Worm (Caenorhabditis elegans) whole organism, young adult: ENCODE measurements around the gene glb-16.

Experiments
- K12H6.12 ChIP-seq: fragments of 200-800 bp; sonication (Bioruptor generic); optimal IDR thresholded peaks from 2 replicates; lab custom pipeline; 2018; ENCODE audit warnings: mild to moderate bottlenecking, missing genetic modification characterization, missing compliant biosample characterization
- T07F8.4 ChIP-seq: sonication (generic microtip); optimal IDR thresholded peaks from 2 replicates; lab custom pipeline; 2016; ENCODE audit warnings: mild to moderate bottlenecking, missing genetic modification characterization, moderate library complexity, missing compliant biosample characterization
- Y53F4B.3 ChIP-seq: fragments of 200-800 bp; sonication (Bioruptor generic); IDR thresholded peaks from 2 replicates; pipeline ENCODE4 v1.3.6; 2022; ENCODE audit warnings: missing genetic modification reagents, missing genetic modification characterization, missing compliant biosample characterization
- cebp-2 ChIP-seq: fragments of 200-800 bp; sonication (Bioruptor generic); IDR thresholded peaks from 2 replicates; pipeline ENCODE4 v1.3.6; 2022; ENCODE audit warnings: missing genetic modification characterization, missing compliant biosample characterization
- dpl-1 ChIP-seq: fragments of 150-350 bp; optimal IDR thresholded peaks from 2 replicates; lab custom pipeline; 2014; ENCODE audit warnings: missing biosample characterization, missing genetic modification reagents, missing genetic modification characterization
- egl-44 ChIP-seq: fragments of 200-800 bp; sonication (Bioruptor generic); IDR thresholded peaks from 2 replicates; pipeline ENCODE4 v1.3.6; 2022; ENCODE audit warnings: missing genetic modification reagents, missing genetic modification characterization, missing compliant biosample characterization
- ekl-4 ChIP-seq: fragments of 200-800 bp; sonication (Bioruptor generic); IDR thresholded peaks from 2 replicates; pipeline ENCODE4 v1.3.6; 2022; ENCODE audit warnings: missing genetic modification reagents, missing genetic modification characterization, missing compliant biosample characterization
- hmg-1.2 ChIP-seq: fragments of 200-800 bp; sonication (Bioruptor generic); IDR thresholded peaks from 2 replicates; pipeline ENCODE4 v1.3.6; 2022; ENCODE audit warnings: missing genetic modification reagents, missing genetic modification characterization, missing compliant biosample characterization
- mel-28 ChIP-seq: sonication (generic microtip); optimal IDR thresholded peaks from 2 replicates; lab custom pipeline; 2016; ENCODE audit warnings: borderline replicate concordance, mild to moderate bottlenecking, missing genetic modification characterization, missing compliant biosample characterization
- snpc-4 ChIP-seq, 5 experiments: fragments of 150-350 bp in 1 of 5; sonication (generic microtip) in 4 of 5; optimal IDR thresholded peaks; 2 replicates each; lab custom pipeline; 2014 to 2018; ENCODE audit warnings: missing genetic modification characterization in 5 of 5, missing biosample characterization in 3 of 5, antibody characterized with exemption in 2 of 5, mild to moderate bottlenecking in 2 of 5, missing compliant biosample characterization in 2 of 5, missing genotype in 2 of 5, moderate library complexity in 2 of 5, missing genetic modification reagents in 1 of 5
- tbp1 ChIP-seq: fragments of 200-800 bp; sonication (Bioruptor generic); optimal IDR thresholded peaks from 2 replicates; lab custom pipeline; 2018; ENCODE audit warnings: mild to moderate bottlenecking, missing genetic modification characterization, missing compliant biosample characterization
- tbx-9 ChIP-seq: sonication (generic microtip); optimal IDR thresholded peaks from 2 replicates; lab custom pipeline; 2016; ENCODE audit warnings: borderline replicate concordance, missing genetic modification characterization, inconsistent platforms, missing compliant biosample characterization
- unc-62 ChIP-seq: fragments of 150-350 bp; optimal IDR thresholded peaks from 2 replicates; lab custom pipeline; 2014; ENCODE audit warnings: missing biosample characterization, missing genetic modification reagents, missing genetic modification characterization

ce11 chrX:7558928-7559455 is 19.1 kb upstream of the glb-16 start, which contains the start of the genes PDB1.1 and F08C6.5:
- no peak for TF ChIP-seq T07F8.4
- TF ChIP-seq snpc-4 (GFP tag; optimal IDR thresholded peaks at IDR 0.05; lab: Kevin White, UChicago), result no peak
- no peak for TF ChIP-seq snpc-4 (tag; optimal IDR thresholded peaks at IDR 0.05; lab: Kevin White, UChicago)
- no peak for TF ChIP-seq tbx-9 (tag; lab: Kevin White, UChicago)
- no peak for TF ChIP-seq mel-28 (tag; lab: Kevin White, UChicago)
- TF ChIP-seq egl-44 (GFP tag; lab: Robert Waterston, UW), result no peak
- TF ChIP-seq Y53F4B.3, result no peak
- no peak for TF ChIP-seq unc-62 (GFP tag; lab: Kevin White, UChicago)
- TF ChIP-seq K12H6.12 (tag; lab: Kevin White, UChicago), result no peak
- TF ChIP-seq tbp1, result no peak
- no peak for TF ChIP-seq hmg-1.2 (GFP tag; lab: Robert Waterston, UW)
- TF ChIP-seq ekl-4 (GFP tag; lab: Robert Waterston, UW), result no peak
- TF ChIP-seq dpl-1 (GFP tag; lab: Kevin White, UChicago), result no peak
- TF ChIP-seq cebp-2 (GFP tag; lab: Robert Waterston, UW), result no peak
